Fruit fly (Drosophila melanogaster) whole organism, larva: ENCODE results near the gene mRpS31.

ENCODE experiments used
- noc ChIP-seq: fragments of 200-800 bp; sonication (Bioruptor generic); optimal IDR thresholded peaks from 3 replicates; lab custom pipeline; 2019; ENCODE audit warnings: missing biosample characterization, mild to moderate bottlenecking, missing genetic modification characterization, moderate library complexity

The mRpS31 gene

DNA sequence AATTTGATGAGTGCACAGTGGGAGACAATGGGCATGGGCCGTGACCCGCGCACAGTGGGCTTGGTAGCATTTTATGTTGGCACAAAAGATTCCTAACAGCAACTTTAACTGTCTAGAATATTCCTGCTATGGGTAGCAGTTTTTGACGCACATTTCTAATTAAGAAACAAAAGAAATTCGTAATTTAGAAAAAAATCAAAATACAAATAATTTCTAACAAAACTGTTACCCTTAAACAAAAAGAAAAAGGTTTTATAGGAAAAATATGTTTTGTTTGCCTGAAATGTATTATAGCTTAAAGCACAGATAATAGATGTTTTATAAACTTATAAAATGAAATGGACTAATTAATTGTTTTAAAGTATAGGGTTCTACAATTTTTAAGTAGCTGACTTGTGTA is 11.9 kb downstream of the mRpS31 start:
- no peak for TF ChIP-seq noc (tag; lab: Kevin White, UChicago)

DNA sequence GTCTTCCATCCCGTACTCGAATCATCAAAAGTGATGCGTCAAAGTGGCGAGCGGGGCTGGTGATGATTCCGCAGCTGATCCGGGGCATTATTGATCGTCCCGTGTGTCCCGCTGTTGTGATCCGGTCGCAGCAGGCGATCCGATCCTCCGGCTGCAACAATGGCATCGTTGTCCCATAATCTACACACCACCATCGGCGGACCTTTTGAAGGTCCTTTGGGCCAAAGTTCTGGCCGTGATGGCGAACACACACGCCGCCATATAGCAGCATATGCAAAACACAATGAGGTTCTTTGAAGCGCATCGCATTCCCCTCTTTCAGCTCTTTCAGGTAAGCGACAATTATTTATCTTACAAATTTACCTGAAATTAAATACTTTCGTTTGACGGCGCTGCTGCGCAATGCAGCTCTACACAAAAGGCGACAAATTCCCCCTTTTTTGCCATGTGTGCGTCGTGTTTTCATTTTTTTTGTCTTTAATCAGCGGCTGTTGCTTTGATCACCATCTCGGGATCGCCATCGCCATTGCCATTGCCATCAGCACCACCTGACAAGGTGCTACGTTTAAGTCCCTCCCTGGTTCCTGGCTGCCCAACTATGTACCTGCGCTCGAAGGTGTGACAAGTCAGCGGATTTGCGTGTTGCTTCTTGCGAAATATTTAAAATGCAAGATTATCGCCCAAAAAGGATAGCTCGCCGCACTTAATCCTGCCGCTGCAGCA is 12.7 kb downstream of the mRpS31 start:
- TF ChIP-seq noc (tag; lab: Kevin White, UChicago): no peak

DNA sequence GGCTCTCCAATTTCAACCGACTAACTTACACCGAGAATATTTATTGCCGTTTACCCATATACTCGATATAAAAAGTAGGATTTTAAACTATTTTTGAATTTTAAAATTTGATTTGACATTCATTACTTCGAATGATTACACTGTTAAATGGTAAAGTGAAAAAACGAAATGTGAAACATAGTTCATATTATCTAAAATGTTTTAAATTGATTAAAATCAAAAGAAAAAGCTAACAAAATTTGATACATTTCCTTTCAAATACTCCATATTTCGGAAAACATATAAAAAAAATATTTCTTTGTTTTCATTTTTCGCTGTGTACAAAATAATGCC is 13.2 kb downstream of the mRpS31 start:
- TF ChIP-seq noc (tag; lab: Kevin White, UChicago): no peak

DNA sequence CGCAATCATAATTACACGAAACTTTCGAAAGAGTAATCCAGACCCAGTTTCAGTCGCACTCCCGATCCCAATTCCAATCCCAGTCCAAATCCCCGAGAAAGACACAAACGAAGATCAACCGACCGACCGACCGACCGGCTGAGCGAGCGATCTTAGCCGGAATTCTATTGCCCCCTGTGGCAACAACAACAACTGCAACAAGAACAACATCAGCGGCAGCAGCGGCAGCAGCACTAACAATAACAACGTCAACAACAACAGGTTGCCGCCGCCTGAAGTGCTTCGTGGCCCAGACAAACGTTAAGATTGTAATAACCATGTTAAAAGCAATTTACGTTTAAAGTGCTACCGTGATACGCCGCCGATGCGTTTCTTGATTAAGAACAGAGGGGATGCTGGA is 13.7 kb downstream of the mRpS31 start:
- TF ChIP-seq noc (tag; lab: Kevin White, UChicago): no peak

DNA sequence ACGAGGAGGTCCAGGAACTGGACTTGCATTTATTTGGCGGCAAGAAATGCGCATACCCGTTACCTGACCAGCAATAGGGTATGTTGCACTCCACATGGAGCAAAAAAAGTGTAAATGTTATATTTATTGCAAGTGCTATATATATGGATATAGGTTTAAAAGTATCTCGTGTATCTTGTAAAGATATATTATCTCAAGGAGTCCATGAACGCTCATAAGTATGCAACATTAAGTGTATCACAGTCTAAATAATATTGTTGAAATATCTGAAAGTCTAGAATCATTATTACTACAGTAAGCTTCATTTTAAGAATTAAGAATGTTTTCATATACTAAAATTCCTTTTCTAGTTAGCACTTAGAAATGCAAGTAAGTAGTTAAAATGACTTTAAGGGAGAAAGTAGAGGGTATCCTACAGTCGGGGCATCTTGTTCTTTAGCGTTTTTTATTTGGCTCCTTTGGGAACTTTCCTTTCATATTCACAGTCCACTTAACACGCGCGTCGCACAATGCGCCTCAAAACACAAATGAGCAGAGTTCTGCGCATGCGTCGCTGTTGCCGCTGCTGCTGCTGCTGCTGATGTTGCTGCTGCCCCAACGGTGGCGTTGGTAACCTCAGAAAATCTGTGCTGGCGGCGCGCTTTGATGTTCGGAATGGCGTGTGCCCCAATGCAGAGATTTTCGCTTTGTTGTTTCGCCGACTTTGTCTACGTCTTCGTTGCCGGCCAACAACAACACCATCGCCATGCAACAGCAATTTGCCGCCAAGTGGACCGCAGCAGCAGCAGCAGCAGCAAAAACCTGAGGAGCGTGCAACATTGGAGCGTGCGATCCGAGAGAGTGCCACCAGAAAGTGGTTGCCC is 14.4 kb downstream of the mRpS31 start:
- TF ChIP-seq noc (tag; lab: Kevin White, UChicago): no peak

DNA sequence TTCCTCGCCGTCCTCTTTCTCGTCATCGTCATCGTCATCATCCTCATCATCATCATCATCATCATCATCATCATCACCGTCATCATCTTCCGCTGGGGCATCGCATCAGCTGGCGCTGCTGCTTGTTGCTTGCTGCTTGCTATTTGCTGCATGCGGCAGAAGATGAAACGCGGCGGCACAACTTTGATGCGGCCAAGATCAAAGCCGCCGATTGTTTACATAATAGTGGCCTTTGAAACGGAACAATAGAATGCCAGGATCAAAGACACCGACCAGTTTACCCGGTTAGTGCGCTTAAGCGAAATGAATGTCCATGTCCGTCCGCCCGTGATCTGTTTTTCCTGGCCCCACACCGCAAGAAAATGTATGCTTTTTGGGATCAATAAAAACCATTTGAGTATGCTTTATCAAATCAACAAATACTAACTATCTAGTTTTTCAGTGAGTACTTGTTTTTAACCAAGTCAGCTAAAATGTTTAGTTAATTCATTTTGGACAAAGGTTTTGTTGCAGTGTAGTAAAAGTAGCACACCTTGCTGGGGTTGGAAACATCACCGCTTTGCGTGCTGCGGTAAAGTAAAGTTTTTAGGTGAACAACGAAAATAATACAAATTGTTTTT is 16.2 kb downstream of the mRpS31 start:
- no peak for TF ChIP-seq noc (tag; lab: Kevin White, UChicago)

DNA sequence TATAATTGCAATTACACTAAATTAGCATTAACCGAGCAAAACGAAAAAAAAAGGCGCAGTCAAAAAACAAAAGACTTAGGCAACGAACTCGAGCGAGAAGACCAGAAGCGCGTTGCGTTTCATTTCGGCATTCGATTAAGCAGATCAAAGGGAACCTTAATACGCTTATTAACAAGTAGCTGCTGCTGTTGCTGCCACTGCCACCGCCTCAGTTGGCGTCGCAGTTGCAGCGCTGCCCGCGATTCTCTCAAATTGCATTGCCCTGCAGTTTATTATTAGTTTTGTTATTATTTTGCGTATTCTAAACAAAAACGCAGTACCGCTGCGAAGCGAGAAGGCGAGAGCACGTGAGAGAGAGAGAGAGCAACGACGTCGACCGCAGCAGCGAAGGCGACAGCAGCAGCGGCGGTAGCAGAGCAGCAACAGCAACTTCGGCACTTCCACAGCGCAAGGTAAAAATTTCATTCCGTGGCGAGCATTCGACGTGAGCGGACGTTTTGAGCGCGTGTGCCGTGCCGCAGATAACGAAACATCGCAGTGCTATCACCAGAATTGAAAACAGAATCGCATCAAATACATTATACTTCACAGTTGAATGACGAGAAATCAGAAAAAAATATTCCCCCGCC is 18.1 kb downstream of the mRpS31 start, which contains the start of gene Notum:
TSS of gene Notum (plus strand) at position 461 of the 629 bp plus-strand sequence.
- no peak for TF ChIP-seq noc (tag; lab: Kevin White, UChicago)

DNA sequence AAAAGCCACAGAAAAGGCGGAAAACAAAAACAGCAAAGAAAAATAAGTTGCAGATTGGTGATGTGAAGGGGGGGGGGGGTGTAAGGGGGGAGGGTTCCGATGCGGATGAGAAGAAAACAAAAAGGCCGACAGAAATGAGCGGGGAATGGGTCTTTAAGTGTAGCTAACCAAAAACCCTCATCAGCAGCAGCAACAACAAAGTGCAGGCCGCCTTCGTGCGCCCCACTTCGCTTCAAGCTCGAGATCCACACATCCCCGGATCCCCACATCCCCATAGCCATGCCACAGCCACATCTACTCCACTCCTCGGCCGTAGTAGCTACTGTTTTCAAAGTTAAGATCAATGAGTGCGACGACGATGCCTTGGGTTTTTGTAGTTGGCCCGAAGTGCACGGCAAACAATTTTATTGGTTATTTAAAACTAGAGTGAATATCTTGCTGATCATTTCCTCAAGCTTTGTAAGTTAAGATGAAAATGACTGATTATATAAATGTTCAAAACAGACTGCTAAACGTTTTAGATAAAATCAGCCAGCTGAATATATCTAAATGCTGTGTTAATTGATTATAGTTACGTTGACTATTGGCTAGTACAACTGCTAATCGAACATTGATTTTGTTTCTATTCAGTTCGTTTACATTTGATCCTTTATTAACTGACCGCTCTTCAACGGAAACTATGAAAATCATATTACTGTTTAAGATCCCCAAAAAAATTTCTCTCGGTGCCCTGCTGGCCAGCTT is 19.5 kb downstream of the mRpS31 start:
- no peak for TF ChIP-seq noc (tag; lab: Kevin White, UChicago)

DNA sequence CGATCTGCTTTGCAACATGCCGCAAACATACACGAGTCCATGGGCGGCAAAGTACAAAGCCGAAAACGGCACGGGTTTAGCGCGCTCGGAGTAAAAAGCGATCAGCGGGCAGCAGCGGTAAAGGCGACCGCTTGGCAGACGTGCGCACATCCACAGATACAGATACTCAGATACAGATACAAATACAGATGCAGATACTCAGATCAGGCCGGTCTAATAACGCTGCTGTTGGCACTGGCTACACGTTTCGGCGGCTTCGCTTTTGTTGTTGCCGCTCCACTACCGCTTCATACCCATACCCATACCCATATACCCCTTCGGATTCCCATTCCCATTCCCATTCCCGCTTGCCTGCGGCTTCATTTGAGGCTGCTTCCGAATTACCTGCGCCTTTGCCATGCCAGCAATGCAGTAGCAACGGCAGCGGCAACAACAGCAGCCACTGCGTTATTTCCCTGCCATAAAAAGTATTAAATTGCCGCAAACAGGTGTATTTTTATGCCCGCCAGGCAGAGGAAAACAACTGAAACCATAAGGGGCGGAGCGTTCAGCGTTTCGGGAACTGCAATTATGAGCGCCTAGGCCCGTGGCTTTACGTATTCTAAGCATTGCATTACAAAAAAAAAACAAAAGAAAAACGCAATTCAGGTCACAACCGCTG is 20.2 kb downstream of the mRpS31 start:
- TF ChIP-seq noc (tag; lab: Kevin White, UChicago): no peak

DNA sequence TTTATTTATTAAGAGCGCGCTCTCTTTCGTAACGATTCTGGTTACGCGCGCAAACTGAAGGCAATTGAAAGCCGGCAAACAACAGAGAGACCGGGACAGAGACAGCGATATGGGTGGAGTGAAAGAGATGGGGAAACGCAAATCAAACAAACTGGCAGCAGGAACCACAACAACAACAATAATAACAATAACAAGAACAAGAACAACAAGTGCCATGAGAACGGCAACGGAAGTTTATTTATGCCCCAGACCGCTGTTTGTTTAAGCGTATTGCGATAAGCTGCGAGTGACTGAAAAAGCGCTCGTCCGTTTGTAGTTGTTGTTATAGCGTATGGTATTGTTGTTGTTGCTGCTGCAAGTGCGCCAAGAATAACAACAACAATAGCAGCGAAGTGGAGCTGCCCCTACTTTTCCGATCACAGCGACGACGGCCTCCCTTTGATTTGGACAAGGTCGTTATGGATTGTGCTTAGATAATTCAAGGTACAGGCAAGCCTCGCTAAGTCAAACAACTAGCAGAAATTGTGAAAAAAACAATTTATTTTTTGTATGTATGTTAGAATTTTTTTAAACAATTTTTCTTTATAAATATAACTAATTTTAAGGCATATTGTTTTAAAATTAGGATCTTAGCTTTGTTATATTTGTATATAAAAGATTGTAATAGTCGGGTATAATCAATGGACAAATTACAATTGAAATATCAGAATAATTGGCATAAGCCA is 21.2 kb downstream of the mRpS31 start:
- TF ChIP-seq noc (tag; lab: Kevin White, UChicago): no peak

DNA sequence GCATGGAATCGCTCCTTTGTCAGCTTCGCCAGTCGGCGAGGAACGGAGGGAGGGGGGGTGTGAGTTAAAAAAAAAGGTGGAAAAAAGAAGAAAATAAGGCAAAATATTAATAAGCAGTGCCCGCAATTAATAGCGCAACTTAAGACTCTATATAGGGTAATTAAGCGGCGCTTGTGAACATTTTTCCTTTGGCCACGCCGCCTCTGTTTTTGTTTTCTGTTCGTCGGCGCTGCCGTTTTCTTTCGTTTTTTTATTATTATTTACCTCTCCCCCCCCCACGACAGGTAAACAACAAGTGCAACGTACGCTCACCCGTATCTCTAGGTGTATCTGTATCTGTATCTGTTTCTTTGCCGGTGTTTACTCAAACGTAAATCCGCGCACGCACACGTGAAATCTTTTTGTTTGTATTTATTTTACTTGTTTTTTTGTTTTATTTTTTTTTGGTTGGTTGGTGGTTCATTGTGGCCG is 22.2 kb downstream of the mRpS31 start:
- no peak for TF ChIP-seq noc (tag; lab: Kevin White, UChicago)

DNA sequence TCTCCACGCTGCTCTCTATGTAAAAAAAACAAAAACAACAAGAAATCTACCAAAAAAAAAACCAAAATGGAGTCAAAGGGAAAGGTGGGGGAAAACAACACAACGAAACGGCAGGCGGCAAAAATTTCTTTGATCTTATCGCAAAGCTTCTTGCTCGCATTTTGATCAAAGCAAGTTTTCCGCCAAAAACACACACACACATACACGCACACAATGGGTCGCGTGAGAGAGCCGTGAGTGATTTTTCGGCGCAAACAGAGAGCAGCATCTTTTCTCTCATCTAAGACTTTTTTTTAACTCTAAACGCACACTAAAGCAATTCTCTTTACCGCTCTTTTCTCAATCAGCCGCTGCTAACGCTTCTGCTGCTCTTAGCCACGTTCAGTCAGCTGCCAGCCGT is 23.9 kb downstream of the mRpS31 start:
- no peak for TF ChIP-seq noc (tag; lab: Kevin White, UChicago)

DNA sequence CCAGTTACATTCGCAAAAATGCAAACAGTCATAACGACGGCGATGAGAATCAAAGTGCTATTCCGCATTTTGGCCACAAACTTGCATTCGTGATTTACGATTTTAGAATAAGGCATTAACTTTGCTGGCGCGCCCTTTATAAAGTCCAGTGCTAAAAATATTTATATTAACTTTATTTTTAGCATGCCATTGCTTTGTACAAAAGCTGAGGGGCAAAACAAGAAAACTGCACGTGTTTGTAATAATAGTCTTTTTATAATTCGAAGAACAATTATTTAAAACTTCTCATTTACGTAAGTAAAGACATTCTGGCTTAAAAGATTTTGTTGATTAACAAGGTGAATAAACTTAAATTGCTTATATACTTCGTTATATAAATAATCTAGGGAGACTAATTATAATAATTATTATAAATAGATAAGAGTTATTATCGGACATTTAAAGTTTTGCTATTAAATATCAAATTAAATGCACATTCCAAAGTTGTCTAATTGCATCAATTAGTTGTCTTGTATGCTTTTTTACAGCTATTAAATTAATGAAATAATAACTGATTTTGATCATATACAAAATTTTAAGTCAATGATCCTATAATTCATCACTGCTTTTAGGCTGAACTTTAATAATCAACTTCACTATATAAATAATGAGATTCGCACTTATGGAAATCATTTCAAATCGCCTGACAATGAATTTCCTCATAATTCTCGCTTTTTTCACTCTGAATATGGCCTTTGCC is 28.3 kb downstream of the mRpS31 start, which contains the start of the genes CG42717 and CG42716:
TSS of gene CG42717 (minus strand) at position 101 of the 739 bp plus-strand sequence.
TSS of gene CG42716 (plus strand) at position 689 of the 739 bp plus-strand sequence.
- no peak for TF ChIP-seq noc (tag; lab: Kevin White, UChicago)
